Worm (Caenorhabditis elegans): ENCODE measurements around the gene jmjd-2.

DNA sequence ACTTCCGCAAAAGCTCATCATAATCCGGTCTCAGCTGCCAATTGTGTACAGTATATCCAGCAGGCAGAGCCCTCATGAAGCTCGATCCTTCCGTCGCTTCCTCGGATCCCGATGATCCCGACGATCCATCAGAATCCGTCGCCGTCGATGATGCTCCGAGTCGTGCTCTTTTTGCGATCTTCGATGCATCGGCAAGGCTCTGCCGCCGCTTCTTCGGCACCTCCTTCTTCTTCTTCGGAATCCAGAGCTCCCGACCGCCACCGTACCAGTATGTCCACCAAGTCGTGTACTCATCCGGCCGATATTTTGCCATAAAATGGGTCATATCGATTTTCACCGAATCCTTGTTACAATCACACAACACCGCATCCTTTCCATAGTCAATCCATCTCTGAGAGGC lies 3.5 kb downstream of the jmjd-2 start:
- TF ChIP-seq dao-5 (tag; optimal IDR thresholded peaks at IDR 0.05) (no peak), him-1 (tag; optimal IDR thresholded peaks at IDR 0.05) (no peak)
